Worm (Caenorhabditis elegans) whole organism, L1 larva: ENCODE measurements around the gene R04D3.2.
A peak's percentile ranks its signal among the peaks of the same experiment; 100 is the strongest.

Experiments
- C16A3.4 ChIP-seq: fragments of 150-350 bp; optimal IDR thresholded peaks from 2 replicates; lab custom pipeline; 2014; ENCODE audit warnings: missing biosample characterization, missing genetic modification characterization
- C34B4.2 ChIP-seq: sonication (generic microtip); optimal IDR thresholded peaks from 2 replicates; lab custom pipeline; 2017; ENCODE audit warnings: mild to moderate bottlenecking, missing genetic modification characterization, missing compliant biosample characterization
- blmp-1 ChIP-seq: fragments of 150-350 bp; optimal IDR thresholded peaks from 2 replicates; lab custom pipeline; 2014; ENCODE audit warnings: missing biosample characterization, missing genetic modification characterization
- ceh-82 ChIP-seq, 3 experiments: fragments of 150-350 bp in 1 of 3; sonication (generic microtip) in 2 of 3; optimal IDR thresholded peaks; 2 replicates each; lab custom pipeline; 2014 to 2017; ENCODE audit warnings: missing biosample characterization in 3 of 3, missing genetic modification characterization in 3 of 3
- ceh-88 ChIP-seq: fragments of 200-800 bp; sonication (Bioruptor generic); IDR thresholded peaks from 2 replicates; pipeline ENCODE4 v1.3.6; 2022; ENCODE audit warnings: missing genetic modification characterization, missing compliant biosample characterization
- dsc-1 ChIP-seq: sonication (generic microtip); optimal IDR thresholded peaks from 2 replicates; lab custom pipeline; 2016; ENCODE audit warnings: mild to moderate bottlenecking, missing genetic modification characterization, missing compliant biosample characterization
- efl-3 ChIP-seq: fragments of 200-800 bp; sonication (Bioruptor generic); optimal IDR thresholded peaks from 2 replicates; lab custom pipeline; 2018; ENCODE audit warnings: mild to moderate bottlenecking, missing genetic modification characterization, missing compliant biosample characterization
- egl-13 ChIP-seq: sonication (generic microtip); optimal IDR thresholded peaks from 2 replicates; lab custom pipeline; 2016; ENCODE audit warnings: missing genotype, missing genetic modification reagents, missing genetic modification characterization, missing compliant biosample characterization
- egl-27 ChIP-seq, 2 experiments: fragments of 150-350 bp in 1 of 2; sonication (generic microtip); optimal IDR thresholded peaks; 3 replicates each; lab custom pipeline; 2017 to 2018; ENCODE audit warnings: missing biosample characterization in 2 of 2, missing genetic modification characterization in 2 of 2, missing genetic modification reagents in 2 of 2
- elt-3 ChIP-seq, 6 experiments: fragments of 150-350 bp in 1 of 6; sonication (generic microtip); optimal IDR thresholded peaks; 2 replicates each; lab custom pipeline; 2017 to 2018; ENCODE audit warnings: missing biosample characterization in 6 of 6, missing genetic modification characterization in 6 of 6, inconsistent platforms in 1 of 6
- hlh-17 ChIP-seq: fragments of 200-800 bp; sonication (Bioruptor generic); optimal IDR thresholded peaks from 2 replicates; lab custom pipeline; 2018; ENCODE audit warnings: missing genetic modification characterization, mild to moderate bottlenecking, missing compliant biosample characterization, moderate library complexity, borderline replicate concordance
- hlh-4 ChIP-seq: sonication (generic microtip); optimal IDR thresholded peaks from 2 replicates; lab custom pipeline; 2016; ENCODE audit warnings: mild to moderate bottlenecking, missing genetic modification characterization, missing compliant biosample characterization
- hpl-2 ChIP-seq: fragments of 150-350 bp; optimal IDR thresholded peaks from 2 replicates; lab custom pipeline; 2014; ENCODE audit warnings: missing biosample characterization, missing genetic modification reagents, missing genetic modification characterization
- jun-1 ChIP-seq: fragments of 150-350 bp; optimal IDR thresholded peaks from 2 replicates; lab custom pipeline; 2014; ENCODE audit warnings: missing biosample characterization, missing genetic modification reagents, missing genetic modification characterization
- lin-14 ChIP-seq: fragments of 200-800 bp; sonication (Bioruptor generic); optimal IDR thresholded peaks from 2 replicates; lab custom pipeline; 2018; ENCODE audit warnings: mild to moderate bottlenecking, missing genetic modification characterization, moderate library complexity, missing compliant biosample characterization
- lin-35 ChIP-seq, 2 experiments: fragments of 150-350 bp; optimal IDR thresholded peaks; 2 replicates each; lab custom pipeline; 2014; ENCODE audit warnings: missing biosample characterization in 2 of 2, missing genetic modification characterization in 2 of 2, missing genetic modification reagents in 2 of 2
- lir-3 ChIP-seq: sonication (generic microtip); optimal IDR thresholded peaks from 2 replicates; lab custom pipeline; 2016; ENCODE audit warnings: mild to moderate bottlenecking, missing genetic modification characterization, moderate library complexity, missing compliant biosample characterization; ENCODE audit not compliant: poor library complexity
- mef-2 ChIP-seq: fragments of 150-350 bp; optimal IDR thresholded peaks from 2 replicates; lab custom pipeline; 2014; ENCODE audit warnings: missing biosample characterization, missing genetic modification characterization
- mep-1 ChIP-seq: fragments of 150-350 bp; optimal IDR thresholded peaks from 2 replicates; lab custom pipeline; 2014; ENCODE audit warnings: missing biosample characterization, missing genetic modification characterization
- nhr-12 ChIP-seq: sonication (generic microtip); optimal IDR thresholded peaks from 2 replicates; lab custom pipeline; 2017; ENCODE audit warnings: missing biosample characterization, missing genetic modification characterization
- nhr-20 ChIP-seq: sonication (generic microtip); optimal IDR thresholded peaks from 2 replicates; lab custom pipeline; 2016; ENCODE audit warnings: mild to moderate bottlenecking, missing genetic modification characterization, missing compliant biosample characterization
- nhr-28 ChIP-seq: fragments of 150-350 bp; optimal IDR thresholded peaks from 2 replicates; lab custom pipeline; 2014; ENCODE audit warnings: missing biosample characterization, missing genetic modification characterization
- nhr-84 ChIP-seq: sonication (generic microtip); optimal IDR thresholded peaks from 2 replicates; lab custom pipeline; 2017; ENCODE audit warnings: missing biosample characterization, missing genetic modification characterization
- nhr-85 ChIP-seq: sonication (generic microtip); peaks from one replicate; lab custom pipeline; 2016; ENCODE audit warnings: missing genetic modification characterization, inconsistent platforms, missing compliant biosample characterization
- nhr-90 ChIP-seq: sonication (generic microtip); optimal IDR thresholded peaks from 2 replicates; lab custom pipeline; 2016; ENCODE audit warnings: mild to moderate bottlenecking, missing genetic modification characterization, missing compliant biosample characterization; ENCODE audit not compliant: poor library complexity
- skn-1 ChIP-seq: fragments of 150-350 bp; optimal IDR thresholded peaks from 2 replicates; lab custom pipeline; 2014; ENCODE audit warnings: missing biosample characterization, missing genetic modification characterization
- snpc-4 ChIP-seq: fragments of 150-350 bp; optimal IDR thresholded peaks from 2 replicates; lab custom pipeline; 2014; ENCODE audit warnings: missing biosample characterization, missing genetic modification characterization
- tbx-2 ChIP-seq: sonication (generic microtip); optimal IDR thresholded peaks from 2 replicates; lab custom pipeline; 2016; ENCODE audit warnings: missing genetic modification characterization, missing compliant biosample characterization
- unc-130 ChIP-seq: fragments of 150-350 bp; optimal IDR thresholded peaks from 2 replicates; lab custom pipeline; 2017; ENCODE audit warnings: missing biosample characterization, missing genetic modification characterization, inconsistent platforms
- unc-30 ChIP-seq: sonication (generic microtip); optimal IDR thresholded peaks from 2 replicates; lab custom pipeline; 2017; ENCODE audit warnings: missing biosample characterization, missing genetic modification characterization
- unc-62 ChIP-seq: fragments of 150-350 bp; optimal IDR thresholded peaks from 2 replicates; lab custom pipeline; 2014; ENCODE audit warnings: missing biosample characterization, missing genetic modification reagents, missing genetic modification characterization

R04D3.2 gene

DNA sequence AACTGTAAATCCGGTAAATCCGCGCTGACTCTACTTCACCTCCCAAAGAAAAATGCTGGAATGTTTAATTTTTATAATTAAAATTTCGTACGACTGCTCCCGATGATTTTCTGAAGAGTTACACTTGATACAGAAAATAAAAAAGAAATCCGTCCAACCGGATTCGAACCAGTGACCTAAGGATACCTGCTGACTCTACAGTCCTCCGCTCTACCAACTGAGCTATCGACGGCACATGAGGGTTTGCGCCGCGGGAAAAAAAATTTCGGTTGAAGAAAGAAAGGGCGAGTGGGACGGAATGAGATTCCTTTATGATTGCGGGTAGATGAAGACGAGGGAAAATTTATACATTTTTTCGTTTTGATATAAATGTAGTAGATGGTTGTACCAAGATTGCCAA, 1.8 kb downstream of the R04D3.2 start:
- TF ChIP-seq jun-1 (tag; lab: Kevin White, UChicago) (no peak), hlh-4 (tag; lab: Kevin White, UChicago) (no peak)

DNA sequence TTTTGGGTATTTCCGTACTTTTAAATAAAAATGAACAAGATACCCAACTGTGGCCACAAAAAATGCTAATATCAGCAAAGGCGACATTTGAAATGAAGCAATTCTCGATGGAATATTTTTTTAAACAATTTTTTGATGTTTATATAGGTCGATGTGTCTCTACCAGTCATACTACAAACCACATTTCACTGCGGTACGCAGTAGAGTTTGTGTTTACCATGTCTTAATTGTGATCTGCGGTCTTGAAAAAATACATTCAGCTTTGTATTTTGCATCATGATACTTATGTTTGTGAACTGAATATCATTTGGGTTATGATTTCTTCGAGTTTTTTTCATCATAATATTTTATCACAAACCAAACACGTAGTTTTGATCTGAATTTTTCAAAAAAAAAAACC, 2.3 kb downstream of the R04D3.2 start, which contains the start of gene cyp-14A4:
TSS of gene cyp-14A4 (minus strand) at position 107 of the 400 bp plus-strand sequence.
- no peak for TF ChIP-seq unc-130 (tag; lab: Kevin White, UChicago)
- TF ChIP-seq, all 84 proteins: peak for 0

DNA sequence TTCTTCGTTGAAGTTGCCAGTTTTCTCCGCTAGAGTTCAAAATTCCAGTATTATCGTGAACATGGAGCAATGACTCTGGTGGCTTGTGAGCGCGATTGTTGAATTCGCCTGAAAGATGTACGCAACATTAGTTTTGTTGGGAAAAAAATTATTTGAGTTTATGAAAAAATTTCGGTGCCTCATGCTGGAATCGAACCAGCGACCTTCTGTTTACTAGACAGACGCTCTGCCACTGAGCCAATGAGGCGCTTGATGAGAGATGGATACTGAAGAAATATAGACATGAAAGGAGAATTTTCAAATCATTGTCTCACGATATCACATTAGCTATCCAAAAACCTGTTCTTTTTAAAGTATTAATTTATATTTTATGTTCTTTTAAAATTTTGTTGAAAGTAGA, 3.0 kb downstream of the R04D3.2 start:
- peak; percentile 13 for TF ChIP-seq nhr-20 (tag; lab: Kevin White, UChicago)
- TF ChIP-seq ceh-82 (tag; optimal IDR thresholded peaks at IDR 0.05; lab: Kevin White, UChicago) = peak in 1 of 3 experiments; percentile 2
- TF ChIP-seq unc-62 (GFP tag; lab: Kevin White, UChicago) = no peak
- peak; percentile 12 for TF ChIP-seq nhr-90
- peak in 1 of 2 experiments; percentile 13 for TF ChIP-seq lin-35 (GFP tag; optimal IDR thresholded peaks at IDR 0.05; lab: Kevin White, UChicago)
- no peak for TF ChIP-seq egl-13 (tag; lab: Kevin White, UChicago)
- TF ChIP-seq, all 84 proteins: peak for 4

DNA sequence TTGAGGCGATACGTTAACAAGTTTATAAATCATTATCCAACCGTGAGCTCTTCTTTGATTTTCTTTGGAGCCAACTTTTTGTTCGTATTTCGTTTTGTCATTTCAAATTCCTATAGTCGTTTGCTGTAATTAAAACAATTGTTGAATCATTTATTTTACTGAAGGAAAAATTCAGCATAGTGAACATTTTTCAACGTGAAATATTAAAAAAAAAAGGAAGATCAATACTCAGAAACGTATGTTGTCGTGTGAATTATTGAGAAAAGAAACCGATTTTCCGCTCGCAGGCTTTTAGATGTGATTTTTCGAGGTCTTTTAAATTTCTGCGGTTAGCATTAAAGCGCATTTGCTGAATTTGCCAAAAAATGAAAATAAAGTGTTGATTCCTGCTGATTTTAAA, 7.6 kb downstream of the R04D3.2 start, which contains the start of gene phf-33:
TSS of gene phf-33 (minus strand) at position 101 of the 400 bp plus-strand sequence.
- TF ChIP-seq tbx-2 (tag; lab: Kevin White, UChicago) (no peak), nhr-90 (no peak), lir-3 (no peak), C16A3.4 (tag; lab: Kevin White, UChicago) (no peak), unc-30 (tag; lab: Kevin White, UChicago) (no peak)

DNA sequence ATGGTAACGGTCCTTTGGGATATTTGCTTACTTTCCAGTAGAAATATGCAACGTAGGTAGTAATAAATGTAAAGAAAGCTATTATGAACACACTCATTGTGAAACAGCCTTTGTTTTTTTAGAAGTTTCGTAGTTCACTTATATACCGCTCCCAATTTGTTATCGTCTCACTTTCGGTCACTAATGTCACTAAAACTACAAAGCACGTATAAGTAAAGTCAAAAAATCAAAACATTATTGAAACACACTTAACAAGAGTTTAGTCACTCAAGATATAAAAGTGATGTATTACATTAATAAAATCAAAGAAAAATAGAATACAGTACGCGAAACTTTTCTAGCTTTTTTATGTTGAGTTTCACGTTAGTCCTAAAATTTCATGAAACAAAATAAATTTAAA, 12.3 kb downstream of the R04D3.2 start, which contains the start of gene cyp-14A3:
TSS of gene cyp-14A3 (minus strand) at position 101 of the 400 bp plus-strand sequence.
- TF ChIP-seq egl-27 (tag; optimal IDR thresholded peaks at IDR 0.05; lab: Kevin White, UChicago) = no peak
- TF ChIP-seq skn-1 (tag; lab: Kevin White, UChicago) = no peak
- no peak for TF ChIP-seq C34B4.2 (tag; lab: Kevin White, UChicago)
- no peak for TF ChIP-seq ceh-88 (GFP tag; lab: Robert Waterston, UW)
- no peak for TF ChIP-seq mef-2 (tag; lab: Kevin White, UChicago)
- no peak for TF ChIP-seq nhr-84 (tag; lab: Kevin White, UChicago)
- TF ChIP-seq efl-3 (GFP tag; lab: Kevin White, UChicago) = no peak
- TF ChIP-seq hlh-17 = no peak
- TF ChIP-seq hpl-2 = no peak
- TF ChIP-seq mep-1 (tag; lab: Kevin White, UChicago) = no peak
- TF ChIP-seq snpc-4 = no peak
- TF ChIP-seq nhr-28 (tag; lab: Kevin White, UChicago) = no peak
- no peak for TF ChIP-seq lin-14
- no peak for TF ChIP-seq nhr-12 (tag; lab: Kevin White, UChicago)

DNA sequence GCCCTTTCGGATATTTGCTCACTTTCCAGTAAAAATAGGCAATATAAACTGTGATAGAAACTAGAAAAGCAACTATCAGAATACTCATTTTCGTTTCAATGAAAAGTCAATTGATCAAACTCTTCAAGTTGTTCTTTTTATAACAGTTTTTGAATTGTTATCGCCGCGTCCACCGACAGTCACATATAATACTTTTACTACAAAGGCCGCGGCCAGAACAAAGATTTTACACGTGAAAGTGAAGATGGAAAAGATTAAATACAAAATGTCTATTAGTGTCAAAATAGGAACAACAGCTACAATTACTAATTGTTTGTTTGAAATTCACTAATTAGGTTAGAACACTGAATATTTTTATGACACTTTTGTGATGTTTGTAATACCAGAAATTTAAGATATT, 16.8 kb downstream of the R04D3.2 start, which contains the start of gene cyp-14A2:
TSS of gene cyp-14A2 (minus strand) at position 101 of the 400 bp plus-strand sequence.
- TF ChIP-seq hlh-17 (no peak), blmp-1 (tag; lab: Kevin White, UChicago) (peak; percentile 31)

DNA sequence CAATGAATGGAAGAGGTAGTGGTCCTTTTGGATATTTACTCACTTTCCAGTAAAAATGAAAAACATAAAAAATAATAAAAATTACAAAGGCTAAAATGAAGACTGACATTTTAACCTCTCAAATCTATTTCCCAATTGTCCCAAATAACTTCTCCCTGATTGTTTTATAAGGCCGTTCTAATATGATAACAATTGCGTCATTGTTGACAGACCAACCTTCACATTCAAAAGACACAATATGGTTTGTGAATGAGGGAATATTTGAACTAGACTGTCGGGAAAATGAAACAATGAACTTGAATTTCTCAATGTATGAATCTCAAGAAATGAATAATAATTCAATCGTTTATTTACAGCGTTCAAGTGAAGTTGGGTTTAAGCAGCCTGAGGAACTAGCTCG, 19.2 kb downstream of the R04D3.2 start, which contains the start of gene cyp-14A1:
TSS of gene cyp-14A1 (minus strand) at position 126 of the 400 bp plus-strand sequence.
- TF ChIP-seq mep-1 (tag; lab: Kevin White, UChicago) = no peak
- TF ChIP-seq nhr-20 (tag; lab: Kevin White, UChicago) = peak; percentile 43
- TF ChIP-seq lin-14 = no peak
- peak in 3 of 6 experiments; percentile 35 to 56 (median 48) for TF ChIP-seq elt-3 (tag; optimal IDR thresholded peaks at IDR 0.05; lab: Kevin White, UChicago)
- peak; percentile 45 for TF ChIP-seq nhr-85 (tag; lab: Kevin White, UChicago)
- TF ChIP-seq dsc-1 (tag; lab: Kevin White, UChicago) = no peak
